Fruit fly (Drosophila melanogaster): Measurements from ENCODE around the gene kay.
A peak's percentile ranks its signal among the peaks of the same experiment; 100 is the strongest.

The kay gene

DNA sequence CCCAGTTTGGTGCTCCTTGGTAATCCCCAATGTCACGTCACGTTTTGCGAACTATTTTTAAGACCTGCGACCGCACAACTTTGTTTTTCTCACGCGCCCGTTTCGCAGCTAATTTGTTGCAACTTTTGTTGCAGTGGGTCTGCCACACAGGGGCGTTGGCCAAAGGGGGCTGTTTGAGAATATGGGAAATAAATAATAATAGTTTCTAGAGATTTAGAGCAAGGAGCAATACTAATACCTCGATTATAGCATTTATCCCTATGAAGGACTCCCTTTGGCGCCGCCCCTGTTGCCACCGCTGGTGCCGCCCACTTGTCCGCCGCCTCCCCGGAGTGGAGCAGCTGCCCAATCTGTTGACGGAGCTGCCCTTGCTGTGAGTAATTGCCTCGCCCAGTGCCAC, 10.5 kb upstream of the kay start:
- TF ChIP-seq acj6 (GFP tag; optimal IDR thresholded peaks at IDR 0.05) (no peak), CG6163 (GFP tag; IDR thresholded peaks at IDR 0.05) (peak; percentile 69; the same call in 2 of the 3 replicates), cyc (GFP tag; optimal IDR thresholded peaks at IDR 0.05) (peak; percentile 5), salr (GFP tag; optimal IDR thresholded peaks at IDR 0.05) (peak in 1 of 2 experiments; percentile 15), Eip93F (GFP tag; optimal IDR thresholded peaks at IDR 0.05) (no peak), CG9139 (GFP tag; optimal IDR thresholded peaks at IDR 0.05) (no peak), Hr4 (GFP tag; optimal IDR thresholded peaks at IDR 0.05) (no peak), fd85E (GFP tag; optimal IDR thresholded peaks at IDR 0.05) (no peak), net (GFP tag; optimal IDR thresholded peaks at IDR 0.05) (no peak), CG15336 (GFP tag; IDR thresholded peaks at IDR 0.05) (peak; percentile 76), CG8119 (GFP tag; IDR thresholded peaks at IDR 0.05) (peak; percentile 78), Eip78C (GFP tag) (peak; percentile 67), CG11762 (GFP tag; optimal IDR thresholded peaks at IDR 0.05; ENCODE audit: insufficient read depth) (no peak), CG11902 (GFP tag; optimal IDR thresholded peaks at IDR 0.05) (no peak), Ets21C (GFP tag; optimal IDR thresholded peaks at IDR 0.05) (no peak), CG3032 (tag; optimal IDR thresholded peaks at IDR 0.05) (no peak), Ets96B (tag; optimal IDR thresholded peaks at IDR 0.05) (no peak), Sox14 (GFP tag; optimal IDR thresholded peaks at IDR 0.05) (peak; percentile 9), Sox102F (GFP tag; optimal IDR thresholded peaks at IDR 0.05) (no peak), CG8632 (GFP tag; optimal IDR thresholded peaks at IDR 0.05) (no peak), fd59A (GFP tag; optimal IDR thresholded peaks at IDR 0.05) (no peak), dsx (GFP tag; optimal IDR thresholded peaks at IDR 0.05; ENCODE audit: poor library complexity, severe bottlenecking) (peak; percentile 57), CG11294 (GFP tag; IDR thresholded peaks at IDR 0.05) (peak; percentile 53), Hr39 (GFP tag; optimal IDR thresholded peaks at IDR 0.05) (no peak), CG8319 (GFP tag; optimal IDR thresholded peaks at IDR 0.05) (no peak), Gug (GFP tag; IDR thresholded peaks at IDR 0.05) (peak; percentile 80), Eip75B (GFP tag; optimal IDR thresholded peaks at IDR 0.05) (no peak), esn (GFP tag; optimal IDR thresholded peaks at IDR 0.05) (no peak), Lpt (GFP tag; optimal IDR thresholded peaks at IDR 0.05) (no peak), vri (GFP tag; optimal IDR thresholded peaks at IDR 0.05) (no peak), dac (GFP tag; optimal IDR thresholded peaks at IDR 0.05) (no peak), ss (GFP tag; optimal IDR thresholded peaks at IDR 0.05) (no peak), CG34406 (GFP tag; optimal IDR thresholded peaks at IDR 0.05) (no peak), eg (GFP tag; IDR thresholded peaks at IDR 0.05) (peak; percentile 90), Hr38 (GFP tag; optimal IDR thresholded peaks at IDR 0.05) (no peak), CG16779 (tag; optimal IDR thresholded peaks at IDR 0.05) (no peak), CG4318 (GFP tag; optimal IDR thresholded peaks at IDR 0.05) (no peak), CG32006 (GFP tag; optimal IDR thresholded peaks at IDR 0.05) (peak; percentile 78)

DNA sequence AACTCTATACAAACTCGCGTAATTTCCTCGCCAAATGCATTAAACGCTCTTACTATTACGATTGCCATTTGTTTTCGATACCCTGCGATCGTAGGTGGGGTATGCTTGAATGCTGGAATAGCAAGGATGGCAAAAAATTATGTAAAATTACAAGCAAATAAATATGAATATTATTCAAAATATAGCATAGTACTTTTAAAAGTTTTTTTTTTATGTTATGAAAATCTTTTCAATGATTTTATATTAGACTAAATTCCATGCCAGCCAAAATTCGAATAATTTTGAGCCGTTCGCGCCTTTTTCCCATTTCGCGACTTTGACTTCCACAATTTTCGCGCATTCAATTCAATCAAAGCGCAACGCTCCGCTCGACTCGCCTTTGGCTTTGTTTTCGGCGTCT, 9.6 kb upstream of the kay start:
- TF ChIP-seq eg (GFP tag; IDR thresholded peaks at IDR 0.05) = peak; percentile 41; the same call in 1 of the 3 replicates
- TF ChIP-seq pdm3 (GFP tag; optimal IDR thresholded peaks at IDR 0.05) = peak; percentile 4
- TF ChIP-seq CG8119 (GFP tag; IDR thresholded peaks at IDR 0.05) = peak; percentile 58
- TF ChIP-seq CG6163 (GFP tag; IDR thresholded peaks at IDR 0.05) = no peak
- no peak for TF ChIP-seq svp (GFP tag)
- TF ChIP-seq Eip78C (GFP tag) = peak; percentile 24
- TF ChIP-seq fd59A (GFP tag; optimal IDR thresholded peaks at IDR 0.05) = no peak
- TF ChIP-seq Smox (GFP tag; optimal IDR thresholded peaks at IDR 0.05) = no peak
- TF ChIP-seq CG32006 (GFP tag; optimal IDR thresholded peaks at IDR 0.05) = peak; percentile 61
- no peak for TF ChIP-seq Sox102F (GFP tag; optimal IDR thresholded peaks at IDR 0.05)
- peak; percentile 12 for TF ChIP-seq Lpt (GFP tag; optimal IDR thresholded peaks at IDR 0.05)
- TF ChIP-seq Hr4 (GFP tag; optimal IDR thresholded peaks at IDR 0.05) = peak; percentile 12

Data from whole organism, prepupa.